Worm (Caenorhabditis elegans) whole organism, late embryonic: ENCODE data around the gene dop-5.

Experiments
- ceh-24 ChIP-seq: sonication (generic microtip); optimal IDR thresholded peaks from 2 replicates; lab custom pipeline; 2016; ENCODE audit warnings: mild to moderate bottlenecking, missing genetic modification characterization, missing compliant biosample characterization
- ceh-45 ChIP-seq: fragments of 200-800 bp; sonication (Bioruptor generic); IDR thresholded peaks from 2 replicates; pipeline ENCODE4 v1.3.6; 2022; ENCODE audit warnings: missing genetic modification reagents, missing genetic modification characterization, missing compliant biosample characterization
- ceh-6 ChIP-seq: fragments of 200-800 bp; sonication (Bioruptor generic); optimal IDR thresholded peaks from 2 replicates; lab custom pipeline; 2018; ENCODE audit warnings: mild to moderate bottlenecking, missing genetic modification characterization, missing compliant biosample characterization
- dve-1 ChIP-seq: sonication (generic microtip); optimal IDR thresholded peaks from 2 replicates; lab custom pipeline; 2017; ENCODE audit warnings: antibody characterized with exemption, mild to moderate bottlenecking, missing genetic modification characterization, missing compliant biosample characterization
- elt-2 ChIP-seq: sonication (generic microtip); optimal IDR thresholded peaks from 2 replicates; lab custom pipeline; 2016; ENCODE audit warnings: missing genetic modification reagents, missing genetic modification characterization, missing compliant biosample characterization
- fkh-10 ChIP-seq: fragments of 150-350 bp; optimal IDR thresholded peaks from 2 replicates; lab custom pipeline; 2014; ENCODE audit warnings: missing biosample characterization, missing genetic modification reagents, missing genetic modification characterization
- nfya-1 ChIP-seq: sonication (generic microtip); optimal IDR thresholded peaks from 2 replicates; lab custom pipeline; 2017; ENCODE audit warnings: missing genetic modification characterization, mild to moderate bottlenecking, missing compliant biosample characterization, antibody characterized with exemption, moderate library complexity
- odd-2 ChIP-seq: sonication (generic microtip); optimal IDR thresholded peaks from 2 replicates; lab custom pipeline; 2017; ENCODE audit warnings: antibody characterized with exemption, mild to moderate bottlenecking, missing genetic modification characterization, missing compliant biosample characterization

ce11 chrV:11341913-11342312 lies 24.1 kb downstream of the dop-5 start, which contains the start of gene T02E9.5:
- no peak for TF ChIP-seq ceh-24 (tag; lab: Kevin White, UChicago)
- TF ChIP-seq fkh-10 (GFP tag; lab: Kevin White, UChicago), result no peak
- no peak for TF ChIP-seq ceh-6 (GFP tag; lab: Kevin White, UChicago)
- TF ChIP-seq elt-2 (tag; lab: Kevin White, UChicago), result no peak
- TF ChIP-seq odd-2, result no peak
- TF ChIP-seq ceh-45 (GFP tag; lab: Robert Waterston, UW), result no peak
- no peak for TF ChIP-seq nfya-1 (tag; lab: Kevin White, UChicago)
- TF ChIP-seq dve-1, result no peak
